Worm (Caenorhabditis elegans): ENCODE measurements around the gene F36G3.2.

- TF ChIP-seq ces-1 (GFP tag; optimal IDR thresholded peaks at IDR 0.05) (no peak), lin-13 (tag; optimal IDR thresholded peaks at IDR 0.05) (no peak), mep-1 (tag; optimal IDR thresholded peaks at IDR 0.05) (no peak), pha-4 (tag; optimal IDR thresholded peaks at IDR 0.05) (no peak), M03D4.4 (tag; optimal IDR thresholded peaks at IDR 0.05) (no peak)
Observed at ce11 chrX:9804735-9805134, 10.7 kb upstream of the F36G3.2 start.

Measured in whole organism, mixed stage, embryonic.